Worm (Caenorhabditis elegans): ENCODE measurements around the gene C18A11.2.

DNA sequence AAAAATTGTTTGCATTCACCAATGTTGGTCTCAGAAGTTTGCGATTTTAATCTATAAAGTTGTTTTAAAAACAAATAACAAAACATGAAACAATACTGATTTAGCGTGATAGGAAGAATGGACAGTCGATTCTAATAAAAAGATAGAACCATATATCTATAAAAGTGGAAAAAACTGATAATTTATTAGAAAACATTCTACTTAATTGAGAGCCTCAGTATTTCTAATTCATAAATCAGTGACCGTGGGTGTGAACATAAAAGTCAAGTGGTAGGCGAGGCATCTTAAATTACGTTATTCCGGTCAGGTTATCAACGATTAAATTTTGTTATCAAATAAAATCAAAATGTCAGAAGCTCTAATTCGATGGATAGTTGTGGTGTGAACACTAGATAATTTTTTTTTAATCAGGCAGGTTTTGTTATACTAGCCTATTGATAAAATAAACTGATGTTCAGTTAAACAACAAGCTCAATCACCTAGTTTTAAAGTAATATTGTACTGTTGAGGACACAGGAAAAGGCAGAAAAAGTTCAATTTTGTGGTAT is 31.5 kb downstream of the C18A11.2 start, which contains the start of gene catp-5:
- TF ChIP-seq sox-4 (tag; optimal IDR thresholded peaks at IDR 0.05), result no peak
- no peak for TF ChIP-seq unc-55 (GFP tag; optimal IDR thresholded peaks at IDR 0.05)
- TF ChIP-seq hlh-15 (tag; optimal IDR thresholded peaks at IDR 0.05), result no peak
- no peak for TF ChIP-seq pqm-1 (tag; optimal IDR thresholded peaks at IDR 0.05)
